Worm (Caenorhabditis elegans) whole organism, L1 larva: ENCODE measurements around the gene B0546.3.
"Not testable (repeated sequence)": the region's sequence is repeated elsewhere in the genome, so short reads cannot be mapped to it uniquely, and the experiment has no call there.

Experiments
- C04F5.9 ChIP-seq: sonication (generic microtip); optimal IDR thresholded peaks from 2 replicates; lab custom pipeline; 2016; ENCODE audit warnings: missing genetic modification characterization, missing compliant biosample characterization
- C16A3.4 ChIP-seq: fragments of 150-350 bp; optimal IDR thresholded peaks from 2 replicates; lab custom pipeline; 2014; ENCODE audit warnings: missing biosample characterization, missing genetic modification characterization
- Y116A8C.19 ChIP-seq: sonication (generic microtip); optimal IDR thresholded peaks from 2 replicates; lab custom pipeline; 2016; ENCODE audit warnings: missing compliant biosample characterization, missing genetic modification characterization, borderline replicate concordance
- aly-2 ChIP-seq: fragments of 150-350 bp; optimal IDR thresholded peaks from 2 replicates; lab custom pipeline; 2014; ENCODE audit warnings: missing biosample characterization, missing genetic modification characterization
- ama-1 ChIP-seq: fragments of 150-350 bp; optimal IDR thresholded peaks from 2 replicates; lab custom pipeline; 2014
- blmp-1 ChIP-seq: fragments of 150-350 bp; optimal IDR thresholded peaks from 2 replicates; lab custom pipeline; 2014; ENCODE audit warnings: missing biosample characterization, missing genetic modification characterization
- ceh-88 ChIP-seq: fragments of 200-800 bp; sonication (Bioruptor generic); IDR thresholded peaks from 2 replicates; pipeline ENCODE4 v1.3.6; 2022; ENCODE audit warnings: missing genetic modification characterization, missing compliant biosample characterization
- dpl-1 ChIP-seq, 3 experiments: fragments of 150-350 bp in 2 of 3; sonication (generic microtip) in 1 of 3; optimal IDR thresholded peaks; 2 replicates each; lab custom pipeline; 2014 to 2017; ENCODE audit warnings: missing biosample characterization in 3 of 3, missing genetic modification characterization in 3 of 3, missing genetic modification reagents in 3 of 3
- efl-1 ChIP-seq, 4 experiments: fragments of 150-350 bp; optimal IDR thresholded peaks in 3 of 4; peaks in 1 of 4; 1 replicate in 1 of 4; 2 replicates in 3 of 4; lab custom pipeline; 2014; ENCODE audit warnings: missing biosample characterization in 2 of 4, missing genetic modification characterization in 2 of 4, missing genetic modification reagents in 2 of 4
- efl-3 ChIP-seq: fragments of 200-800 bp; sonication (Bioruptor generic); optimal IDR thresholded peaks from 2 replicates; lab custom pipeline; 2018; ENCODE audit warnings: mild to moderate bottlenecking, missing genetic modification characterization, missing compliant biosample characterization
- egl-27 ChIP-seq, 2 experiments: fragments of 150-350 bp in 1 of 2; sonication (generic microtip); optimal IDR thresholded peaks; 3 replicates each; lab custom pipeline; 2017 to 2018; ENCODE audit warnings: missing biosample characterization in 2 of 2, missing genetic modification characterization in 2 of 2, missing genetic modification reagents in 2 of 2
- elt-2 ChIP-seq: sonication (generic microtip); optimal IDR thresholded peaks from 2 replicates; lab custom pipeline; 2016; ENCODE audit warnings: missing genetic modification characterization, mild to moderate bottlenecking, inconsistent platforms, missing compliant biosample characterization, missing genetic modification reagents
- elt-3 ChIP-seq, 6 experiments: fragments of 150-350 bp in 1 of 6; sonication (generic microtip); optimal IDR thresholded peaks; 2 replicates each; lab custom pipeline; 2017 to 2018; ENCODE audit warnings: missing biosample characterization in 6 of 6, missing genetic modification characterization in 6 of 6, inconsistent platforms in 1 of 6
- fkh-4 ChIP-seq: sonication (generic microtip); optimal IDR thresholded peaks from 2 replicates; lab custom pipeline; 2016; ENCODE audit warnings: missing compliant biosample characterization, missing genetic modification characterization, borderline replicate concordance
- fos-1 ChIP-seq: fragments of 150-350 bp; optimal IDR thresholded peaks from 2 replicates; lab custom pipeline; 2014; ENCODE audit warnings: missing biosample characterization, missing genetic modification characterization
- hlh-17 ChIP-seq: fragments of 200-800 bp; sonication (Bioruptor generic); optimal IDR thresholded peaks from 2 replicates; lab custom pipeline; 2018; ENCODE audit warnings: missing genetic modification characterization, mild to moderate bottlenecking, missing compliant biosample characterization, moderate library complexity, borderline replicate concordance
- hpl-2 ChIP-seq: fragments of 150-350 bp; optimal IDR thresholded peaks from 2 replicates; lab custom pipeline; 2014; ENCODE audit warnings: missing biosample characterization, missing genetic modification reagents, missing genetic modification characterization
- irx-1 ChIP-seq: sonication (generic microtip); optimal IDR thresholded peaks from 2 replicates; lab custom pipeline; 2016; ENCODE audit warnings: missing genetic modification characterization, missing compliant biosample characterization
- isw-1 ChIP-seq: fragments of 200-800 bp; sonication (Bioruptor generic); IDR thresholded peaks from 2 replicates; pipeline ENCODE4 v1.3.6; 2022; ENCODE audit warnings: missing genetic modification characterization, missing compliant biosample characterization
- lin-13 ChIP-seq: fragments of 150-350 bp; optimal IDR thresholded peaks from 2 replicates; lab custom pipeline; 2014; ENCODE audit warnings: missing biosample characterization, missing genetic modification reagents, missing genetic modification characterization
- lin-39 ChIP-seq: fragments of 150-350 bp; optimal IDR thresholded peaks from 2 replicates; lab custom pipeline; 2014; ENCODE audit warnings: missing biosample characterization, missing genetic modification reagents, missing genetic modification characterization
- lir-3 ChIP-seq: sonication (generic microtip); optimal IDR thresholded peaks from 2 replicates; lab custom pipeline; 2016; ENCODE audit warnings: mild to moderate bottlenecking, missing genetic modification characterization, moderate library complexity, missing compliant biosample characterization; ENCODE audit not compliant: poor library complexity
- mdl-1 ChIP-seq, 2 experiments: fragments of 150-350 bp; optimal IDR thresholded peaks; 2 replicates each; lab custom pipeline; 2014 to 2017; ENCODE audit warnings: missing biosample characterization in 2 of 2, missing genetic modification characterization in 2 of 2, inconsistent platforms in 1 of 2
- mef-2 ChIP-seq: fragments of 150-350 bp; optimal IDR thresholded peaks from 2 replicates; lab custom pipeline; 2014; ENCODE audit warnings: missing biosample characterization, missing genetic modification characterization
- nhr-11 ChIP-seq: fragments of 150-350 bp; optimal IDR thresholded peaks from 2 replicates; lab custom pipeline; 2014; ENCODE audit warnings: missing biosample characterization, missing genetic modification characterization
- nhr-19 ChIP-seq: fragments of 200-800 bp; sonication (Bioruptor generic); conservative IDR thresholded peaks from 2 replicates; pipeline ENCODE4 v1.3.6; 2022; ENCODE audit warnings: missing genetic modification characterization, missing compliant biosample characterization
- nhr-77 ChIP-seq: fragments of 150-350 bp; optimal IDR thresholded peaks from 2 replicates; lab custom pipeline; 2014; ENCODE audit warnings: missing biosample characterization, missing genetic modification characterization
- nhr-90 ChIP-seq: sonication (generic microtip); optimal IDR thresholded peaks from 2 replicates; lab custom pipeline; 2016; ENCODE audit warnings: mild to moderate bottlenecking, missing genetic modification characterization, missing compliant biosample characterization; ENCODE audit not compliant: poor library complexity
- pax-3 ChIP-seq: fragments of 200-800 bp; sonication (Bioruptor generic); optimal IDR thresholded peaks from 2 replicates; lab custom pipeline; 2018; ENCODE audit warnings: mild to moderate bottlenecking, missing genetic modification characterization, moderate library complexity, missing compliant biosample characterization
- pqm-1 ChIP-seq: sonication (generic microtip); optimal IDR thresholded peaks from 3 replicates; lab custom pipeline; 2017; ENCODE audit warnings: missing biosample characterization, missing genetic modification characterization
- snpc-4 ChIP-seq: fragments of 150-350 bp; optimal IDR thresholded peaks from 2 replicates; lab custom pipeline; 2014; ENCODE audit warnings: missing biosample characterization, missing genetic modification characterization
- snu-23 ChIP-seq: sonication (generic microtip); optimal IDR thresholded peaks from 2 replicates; lab custom pipeline; 2016; ENCODE audit warnings: missing genetic modification characterization, missing compliant biosample characterization
- sptf-1 ChIP-seq: fragments of 150-350 bp; optimal IDR thresholded peaks from 2 replicates; lab custom pipeline; 2014; ENCODE audit warnings: missing biosample characterization, missing genetic modification characterization
- sup-37 ChIP-seq: fragments of 200-800 bp; sonication (Bioruptor generic); optimal IDR thresholded peaks from 2 replicates; lab custom pipeline; 2018; ENCODE audit warnings: mild to moderate bottlenecking, missing genetic modification characterization, missing compliant biosample characterization
- swsn-7 ChIP-seq: sonication (generic microtip); optimal IDR thresholded peaks from 2 replicates; lab custom pipeline; 2016; ENCODE audit warnings: missing genetic modification characterization, missing compliant biosample characterization
- unc-30 ChIP-seq: sonication (generic microtip); optimal IDR thresholded peaks from 2 replicates; lab custom pipeline; 2017; ENCODE audit warnings: missing biosample characterization, missing genetic modification characterization
- unc-86 ChIP-seq: sonication (generic microtip); optimal IDR thresholded peaks from 2 replicates; lab custom pipeline; 2016; ENCODE audit warnings: missing genetic modification characterization, missing compliant biosample characterization
- vab-15 ChIP-seq: sonication (generic microtip); optimal IDR thresholded peaks from 2 replicates; lab custom pipeline; 2017; ENCODE audit warnings: missing genotype, mild to moderate bottlenecking, missing genetic modification characterization, missing compliant biosample characterization
- zag-1 ChIP-seq: fragments of 150-350 bp; optimal IDR thresholded peaks from 2 replicates; lab custom pipeline; 2014; ENCODE audit warnings: missing biosample characterization, missing genetic modification characterization
- zip-4 ChIP-seq: fragments of 200-800 bp; sonication (Bioruptor generic); optimal IDR thresholded peaks from 2 replicates; lab custom pipeline; 2018; ENCODE audit warnings: mild to moderate bottlenecking, missing genetic modification characterization, moderate library complexity, missing compliant biosample characterization
- ztf-11 ChIP-seq, 2 experiments: sonication (generic microtip); optimal IDR thresholded peaks; 2 replicates each; lab custom pipeline; 2016 to 2017; ENCODE audit warnings: missing genetic modification characterization in 2 of 2, missing biosample characterization in 1 of 2, missing compliant biosample characterization in 1 of 2
- ztf-4 ChIP-seq: fragments of 150-350 bp; optimal IDR thresholded peaks from 2 replicates; lab custom pipeline; 2014; ENCODE audit warnings: missing biosample characterization, missing genetic modification characterization

Gene B0546.3

ce11 chrIV:3394066-3394465 lies 11.4 kb upstream of the B0546.3 start, which contains the start of gene C04C3.4:
TSS of gene C04C3.4 (plus strand) at chrIV:3394366.
- not testable (repeated sequence) for TF ChIP-seq efl-3; sptf-1; fos-1 (tag; lab: Kevin White, UChicago)

- not testable (repeated sequence) for TF ChIP-seq C16A3.4 (tag; lab: Kevin White, UChicago); fkh-4 (tag; lab: Kevin White, UChicago); ztf-4
- TF ChIP-seq, all 84 proteins: peak for 0; not testable (repeated sequence) for 84
Measured at ce11 chrIV:3389999-3390398, 7.4 kb upstream of the B0546.3 start, which contains the start of gene B0546.5. TSS of gene B0546.5 (minus strand) at chrIV:3390099.

ce11 chrIV:3386504-3387290 lies 4.1 kb upstream of the B0546.3 start:
- TF ChIP-seq unc-30, result no peak
- TF ChIP-seq nhr-90 (tag; lab: Kevin White, UChicago), result peak; percentile 28
- peak; percentile 18 for TF ChIP-seq ama-1

- TF ChIP-seq snu-23 (peak; percentile 84), unc-30 (no peak), hpl-2 (GFP tag; lab: Kevin White, UChicago) (no peak), ceh-88 (peak; percentile 10; the same call in 1 of the 2 replicates), efl-1 (optimal IDR thresholded peaks at IDR 0.05; lab: Kevin White, UChicago) (peak; percentile 61 to 94), efl-1 (GFP tag; optimal IDR thresholded peaks at IDR 0.05 in 1 of 2; lab: Kevin White, UChicago) (peak; percentile 94 to 99), isw-1 (GFP tag; lab: Robert Waterston, UW) (peak; percentile 37; the same call in 1 of the 2 replicates), aly-2 (tag; lab: Kevin White, UChicago) (peak; percentile 20), dpl-1 (GFP tag; optimal IDR thresholded peaks at IDR 0.05; lab: Kevin White, UChicago) (peak; percentile 90 to 94 (median 91)), lin-13 (peak; percentile 57), nhr-77 (tag; lab: Kevin White, UChicago) (peak; percentile 45), ztf-11 (tag; optimal IDR thresholded peaks at IDR 0.05; lab: Kevin White, UChicago) (peak in 1 of 2 experiments; percentile 12), zip-4 (GFP tag; lab: Kevin White, UChicago) (no peak), unc-86 (tag; lab: Kevin White, UChicago) (peak; percentile 60), nhr-19 (GFP tag; lab: Robert Waterston, UW) (peak; percentile 65), elt-3 (tag; optimal IDR thresholded peaks at IDR 0.05; lab: Kevin White, UChicago) (peak in 2 of 6 experiments; percentile 28 to 29), pqm-1 (no peak), snpc-4 (tag; lab: Kevin White, UChicago) (peak; percentile 26), nhr-11 (peak; percentile 18), zag-1 (no peak), mdl-1 (tag; optimal IDR thresholded peaks at IDR 0.05; lab: Kevin White, UChicago) (peak in 1 of 2 experiments; percentile 45), Y116A8C.19 (tag; lab: Kevin White, UChicago) (no peak), elt-2 (tag; lab: Kevin White, UChicago) (peak; percentile 14), C04F5.9 (tag; lab: Kevin White, UChicago) (no peak), vab-15 (tag; lab: Kevin White, UChicago) (no peak), mef-2 (tag; lab: Kevin White, UChicago) (no peak), irx-1 (tag; lab: Kevin White, UChicago) (no peak), swsn-7 (tag; lab: Kevin White, UChicago) (peak; percentile 65), pax-3 (tag; lab: Kevin White, UChicago) (peak; percentile 12), ama-1 (no peak), lir-3 (tag; lab: Kevin White, UChicago) (peak; percentile 36), egl-27 (tag; optimal IDR thresholded peaks at IDR 0.05; lab: Kevin White, UChicago) (no peak), lin-39 (tag; lab: Kevin White, UChicago) (peak; percentile 18), blmp-1 (tag; lab: Kevin White, UChicago) (peak; percentile 27), hlh-17 (GFP tag; lab: Kevin White, UChicago) (no peak), sup-37 (GFP tag; lab: Kevin White, UChicago) (peak; percentile 28)
Measured at ce11 chrIV:3385337-3386215, 2.9 kb upstream of the B0546.3 start, which contains the start of gene mai-2. TSS of gene mai-2 (plus strand) at chrIV:3385910.
